Fruit fly (Drosophila melanogaster) ovary, adult (tissue): ENCODE measurements around the gene Rnp4F.

Experiments used
- CG17801 ChIP-seq: fragments of 200-800 bp; optimal IDR thresholded peaks from 2 replicates; lab custom pipeline; 2019; ENCODE audit warnings: missing biosample characterization, mild to moderate bottlenecking, missing genetic modification characterization, moderate library complexity; ENCODE audit not compliant: partially characterized antibody

Gene Rnp4F

dm6 chrX:5311838-5312339 lies 10.6 kb downstream of the Rnp4F start, which contains the start of the genes TrxT and dhd:
TSS of gene TrxT (minus strand) at chrX:5311888.
TSS of gene dhd (plus strand) at chrX:5312171.
- peak; percentile 9 for TF ChIP-seq CG17801 (GFP tag; lab: Kevin White, UChicago)

dm6 chrX:5308963-5309362 lies 13.5 kb downstream of the Rnp4F start, which contains the start of the genes Cdk7 and snf:
TSS of gene Cdk7 (minus strand) at chrX:5308983.
TSS of gene snf (plus strand) at chrX:5309242.
- peak; percentile 28 for TF ChIP-seq CG17801 (GFP tag; lab: Kevin White, UChicago)

dm6 chrX:5307317-5307716 lies 15.2 kb downstream of the Rnp4F start, which contains the start of gene CG17764:
TSS of gene CG17764 (minus strand) at chrX:5307417.
- TF ChIP-seq CG17801 (GFP tag; lab: Kevin White, UChicago), result no peak

dm6 chrX:5305591-5305990 lies 16.9 kb downstream of the Rnp4F start, which contains the start of gene CG3323:
TSS of gene CG3323 (minus strand) at chrX:5305691.
- no peak for TF ChIP-seq CG17801 (GFP tag; lab: Kevin White, UChicago)

dm6 chrX:5300623-5301283 lies 21.7 kb downstream of the Rnp4F start:
- no peak for TF ChIP-seq CG17801 (GFP tag; lab: Kevin White, UChicago)

dm6 chrX:5299957-5300356 lies 22.5 kb downstream of the Rnp4F start:
- no peak for TF ChIP-seq CG17801 (GFP tag; lab: Kevin White, UChicago)

- no peak for TF ChIP-seq CG17801 (GFP tag; lab: Kevin White, UChicago)
Observed at dm6 chrX:5295766-5296165, 26.7 kb downstream of the Rnp4F start, which contains the start of gene CG42749. TSS of gene CG42749 (plus strand) at chrX:5296066.

dm6 chrX:5293141-5293540 lies 29.4 kb downstream of the Rnp4F start:
- no peak for TF ChIP-seq CG17801 (GFP tag; lab: Kevin White, UChicago)

- TF ChIP-seq CG17801 (GFP tag; lab: Kevin White, UChicago), result no peak
Observed at dm6 chrX:5289692-5290091, 32.8 kb downstream of the Rnp4F start.

- no peak for TF ChIP-seq CG17801 (GFP tag; lab: Kevin White, UChicago)
Observed at dm6 chrX:5286513-5286912, 36.0 kb downstream of the Rnp4F start.

dm6 chrX:5285835-5286234 lies 36.7 kb downstream of the Rnp4F start:
- TF ChIP-seq CG17801 (GFP tag; lab: Kevin White, UChicago), result no peak
